Worm (Caenorhabditis elegans): ENCODE results near the gene phf-33.

phf-33 gene

ce11 chrX:13306869-13307446 lies 28.2 kb upstream of the phf-33 start (continued):
- TF ChIP-seq snpc-1.2 (GFP tag; IDR thresholded peaks at IDR 0.05) (peak; percentile 92), spr-1 (tag; optimal IDR thresholded peaks at IDR 0.05) (peak; percentile 79), ceh-82 (tag; optimal IDR thresholded peaks at IDR 0.05) (no peak), hif-1 (tag; optimal IDR thresholded peaks at IDR 0.05) (no peak), unc-39 (tag; optimal IDR thresholded peaks at IDR 0.05) (no peak), nhr-76 (tag; optimal IDR thresholded peaks at IDR 0.05) (no peak), php-3 (GFP tag; IDR thresholded peaks at IDR 0.05) (peak; percentile 87), nhr-28 (tag; optimal IDR thresholded peaks at IDR 0.05) (peak; percentile 57), spr-3 (GFP tag; optimal IDR thresholded peaks at IDR 0.05) (peak; percentile 83), hlh-30 (tag; optimal IDR thresholded peaks at IDR 0.05; ENCODE audit: insufficient read depth) (peak; percentile 83), egl-43 (GFP tag; IDR thresholded peaks at IDR 0.05) (no peak), R02D3.7 (tag; optimal IDR thresholded peaks at IDR 0.05) (no peak), cey-2 (tag; optimal IDR thresholded peaks at IDR 0.05; ENCODE audit: borderline replicate concordance, insufficient read depth) (peak; percentile 20), set-16 (GFP tag; IDR thresholded peaks at IDR 0.05) (no peak), nhr-11 (tag; optimal IDR thresholded peaks at IDR 0.05) (peak; percentile 60), tra-1 (GFP tag; IDR thresholded peaks at IDR 0.05) (peak; percentile 96), daf-8 (GFP tag; IDR thresholded peaks at IDR 0.05) (peak; percentile 82; the same call in 1 of the 2 replicates), nhr-41 (GFP tag; IDR thresholded peaks at IDR 0.05) (peak; percentile 90), F44E2.7 (GFP tag; IDR thresholded peaks at IDR 0.05) (peak; percentile 94), nhr-48 (tag; optimal IDR thresholded peaks at IDR 0.05) (peak; percentile 78), D1046.2 (GFP tag; IDR thresholded peaks at IDR 0.05) (peak; percentile 91), mes-2 (tag; optimal IDR thresholded peaks at IDR 0.05; ENCODE audit: poor library complexity, severe bottlenecking) (no peak), lin-1 (GFP tag; IDR thresholded peaks at IDR 0.05) (peak; percentile 89), egl-27 (tag; optimal IDR thresholded peaks at IDR 0.05) (no peak), nhr-77 (tag; optimal IDR thresholded peaks at IDR 0.05) (peak; percentile 71), jun-1 (tag; optimal IDR thresholded peaks at IDR 0.05) (peak; percentile 43), zip-11 (GFP tag; IDR thresholded peaks at IDR 0.05) (peak; percentile 65; the same call in 1 of the 2 replicates), dmd-8 (GFP tag; IDR thresholded peaks at IDR 0.05) (peak; percentile 97), Y48G9A.11 (GFP tag; IDR thresholded peaks at IDR 0.05) (peak; percentile 73), dmd-9 (GFP tag; IDR thresholded peaks at IDR 0.05) (peak; percentile 72; the same call in 1 of the 2 replicates), vab-7 (GFP tag; IDR thresholded peaks at IDR 0.05) (peak; percentile 98), ZK337.2 (GFP tag; IDR thresholded peaks at IDR 0.05) (peak; percentile 87), lin-15B (tag; optimal IDR thresholded peaks at IDR 0.05) (no peak), hlh-11 (tag; optimal IDR thresholded peaks at IDR 0.05) (no peak), nhr-25 (tag; optimal IDR thresholded peaks at IDR 0.05; ENCODE audit: borderline replicate concordance, insufficient read depth) (no peak), lin-39 (tag; optimal IDR thresholded peaks at IDR 0.05) (no peak), gei-8 (GFP tag; optimal IDR thresholded peaks at IDR 0.05) (peak; percentile 74), nhr-237 (tag; optimal IDR thresholded peaks at IDR 0.05) (no peak), fos-1 (tag; optimal IDR thresholded peaks at IDR 0.05) (no peak)

- TF ChIP-seq mdt-29 (GFP tag; IDR thresholded peaks at IDR 0.05): no peak
- TF ChIP-seq egl-27 (tag; optimal IDR thresholded peaks at IDR 0.05): no peak
- TF ChIP-seq lim-7 (GFP tag; IDR thresholded peaks at IDR 0.05): no peak
- no peak for TF ChIP-seq tag-97 (GFP tag; IDR thresholded peaks at IDR 0.05)
- no peak for TF ChIP-seq ceh-44 (GFP tag; IDR thresholded peaks at IDR 0.05)
- TF ChIP-seq spr-1 (tag; optimal IDR thresholded peaks at IDR 0.05): no peak
- TF ChIP-seq T20F7.1 (GFP tag; optimal IDR thresholded peaks at IDR 0.05): no peak
- TF ChIP-seq nhr-111 (GFP tag; optimal IDR thresholded peaks at IDR 0.05): no peak
- TF ChIP-seq jun-1 (tag; optimal IDR thresholded peaks at IDR 0.05): no peak
- no peak for TF ChIP-seq hlh-30 (tag; optimal IDR thresholded peaks at IDR 0.05; ENCODE audit: insufficient read depth)
Observed at ce11 chrX:13305779-13306178, 27.0 kb upstream of the phf-33 start, which contains the start of gene srd-43. srd-43 (minus strand) TSS chrX:13305844.

Data from whole organism, L4 larva.